Fruit fly (Drosophila melanogaster): ENCODE measurements around the gene Pus10.
A peak's percentile ranks its signal among the peaks of the same experiment; 100 is the strongest.

Gene Pus10

dm6 chr2L:158649-159257, 3.6 kb upstream of the Pus10 start, which contains the start of the genes CG33635 and spen (continued):
- no peak for TF ChIP-seq Nf-YA (GFP tag; IDR thresholded peaks at IDR 0.05)
- peak; percentile 11 for TF ChIP-seq shn (GFP tag; optimal IDR thresholded peaks at IDR 0.05)
- TF ChIP-seq Oaz (GFP tag; IDR thresholded peaks at IDR 0.05): no peak
- no peak for TF ChIP-seq CG18476 (GFP tag; optimal IDR thresholded peaks at IDR 0.05)
- TF ChIP-seq CG2875 (GFP tag; optimal IDR thresholded peaks at IDR 0.05): no peak
- no peak for TF ChIP-seq Kr (GFP tag; optimal IDR thresholded peaks at IDR 0.05)
- no peak for TF ChIP-seq luna (GFP tag; optimal IDR thresholded peaks at IDR 0.05)
- TF ChIP-seq al (GFP tag; IDR thresholded peaks at IDR 0.05): no peak
- no peak for TF ChIP-seq bbx (GFP tag; IDR thresholded peaks at IDR 0.05; ENCODE audit: partially characterized antibody)
- no peak for TF ChIP-seq Bdp1 (GFP tag; optimal IDR thresholded peaks at IDR 0.05)
- peak; percentile 28 for TF ChIP-seq unpg (GFP tag; optimal IDR thresholded peaks at IDR 0.05)
- TF ChIP-seq Usf (GFP tag; optimal IDR thresholded peaks at IDR 0.05): no peak
- TF ChIP-seq CG12659 (GFP tag; optimal IDR thresholded peaks at IDR 0.05): peak; percentile 83
- TF ChIP-seq Lim3 (GFP tag; IDR thresholded peaks at IDR 0.05): no peak
- no peak for TF ChIP-seq slou (GFP tag; optimal IDR thresholded peaks at IDR 0.05)
- peak; percentile 1 for TF ChIP-seq CG12155 (GFP tag; optimal IDR thresholded peaks at IDR 0.05)
- no peak for TF ChIP-seq H15 (GFP tag; IDR thresholded peaks at IDR 0.05)
- no peak for TF ChIP-seq Atf3 (GFP tag; optimal IDR thresholded peaks at IDR 0.05)
- no peak for TF ChIP-seq en (GFP tag; optimal IDR thresholded peaks at IDR 0.05)
- TF ChIP-seq amos (GFP tag; IDR thresholded peaks at IDR 0.05; ENCODE audit: partially characterized antibody): no peak
- peak; percentile 59 for TF ChIP-seq pros (GFP tag; optimal IDR thresholded peaks at IDR 0.05)
- TF ChIP-seq psq (GFP tag; optimal IDR thresholded peaks at IDR 0.05): no peak
- TF ChIP-seq CG9437 (GFP tag; optimal IDR thresholded peaks at IDR 0.05): no peak
- TF ChIP-seq CG12391 (tag; optimal IDR thresholded peaks at IDR 0.05): peak; percentile 57
- TF ChIP-seq pnt (GFP tag; optimal IDR thresholded peaks at IDR 0.05): no peak
- TF ChIP-seq CG14965 (GFP tag; optimal IDR thresholded peaks at IDR 0.05; ENCODE audit: borderline replicate concordance): no peak
- TF ChIP-seq CG10654 (GFP tag; optimal IDR thresholded peaks at IDR 0.05): no peak
- no peak for TF ChIP-seq Neu2 (GFP tag; optimal IDR thresholded peaks at IDR 0.05; ENCODE audit: borderline replicate concordance)
- TF ChIP-seq CG15011 (GFP tag; optimal IDR thresholded peaks at IDR 0.05): no peak
- TF ChIP-seq CG16779 (GFP tag; IDR thresholded peaks at IDR 0.05): no peak
- no peak for TF ChIP-seq yki (optimal IDR thresholded peaks at IDR 0.05)
- peak in 1 of 2 experiments; percentile 33 for TF ChIP-seq dpn (GFP tag; optimal IDR thresholded peaks at IDR 0.05)
- peak; percentile 97 for TF ChIP-seq CG17186 (GFP tag; optimal IDR thresholded peaks at IDR 0.05)
- TF ChIP-seq CG9797 (GFP tag; optimal IDR thresholded peaks at IDR 0.05): peak; percentile 96
- TF ChIP-seq Xbp1 (GFP tag; optimal IDR thresholded peaks at IDR 0.05): no peak
- peak; percentile 45 for TF ChIP-seq Nf-YC (tag; optimal IDR thresholded peaks at IDR 0.05)
- TF ChIP-seq run (tag; optimal IDR thresholded peaks at IDR 0.05): peak; percentile 66
- no peak for TF ChIP-seq Xrp1 (GFP tag; IDR thresholded peaks at IDR 0.05)
- TF ChIP-seq CG7786 (GFP tag; optimal IDR thresholded peaks at IDR 0.05): no peak
- TF ChIP-seq btn (GFP tag; optimal IDR thresholded peaks at IDR 0.05): no peak
- TF ChIP-seq ara (GFP tag; IDR thresholded peaks at IDR 0.05): no peak
- no peak for TF ChIP-seq Lpt (GFP tag; optimal IDR thresholded peaks at IDR 0.05)
- TF ChIP-seq tin (GFP tag; optimal IDR thresholded peaks at IDR 0.05): no peak
- no peak for TF ChIP-seq CG14667 (GFP tag; IDR thresholded peaks at IDR 0.05)
- no peak for TF ChIP-seq Gug (GFP tag; IDR thresholded peaks at IDR 0.05)
- TF ChIP-seq CG11560 (tag; IDR thresholded peaks at IDR 0.05): no peak
- no peak for TF ChIP-seq Ada2b (GFP tag; IDR thresholded peaks at IDR 0.05)
- TF ChIP-seq Hmx (GFP tag; optimal IDR thresholded peaks at IDR 0.05): no peak
- peak; percentile 28 for TF ChIP-seq CG11723 (GFP tag; optimal IDR thresholded peaks at IDR 0.05)
- peak; percentile 42 for TF ChIP-seq ftz-f1 (GFP tag; optimal IDR thresholded peaks at IDR 0.05)
- no peak for TF ChIP-seq MBD-R2 (GFP tag; IDR thresholded peaks at IDR 0.05)
- TF ChIP-seq CG2120 (GFP tag; optimal IDR thresholded peaks at IDR 0.05): peak; percentile 34

Measured in whole organism, embryonic.